Worm (Caenorhabditis elegans) whole organism, L4 larva: ENCODE results near the gene rsef-1.

Source experiments
- D1046.2 ChIP-seq: fragments of 200-800 bp; sonication (Bioruptor generic); IDR thresholded peaks from 2 replicates; pipeline ENCODE4 v1.3.6; 2022; ENCODE audit warnings: missing genetic modification characterization, missing compliant biosample characterization
- dpl-1 ChIP-seq: fragments of 150-350 bp; optimal IDR thresholded peaks from 2 replicates; lab custom pipeline; 2014; ENCODE audit warnings: missing biosample characterization, missing genetic modification reagents, missing genetic modification characterization
- gei-8 ChIP-seq: fragments of 200-800 bp; sonication (Bioruptor generic); optimal IDR thresholded peaks from 2 replicates; lab custom pipeline; 2018; ENCODE audit warnings: mild to moderate bottlenecking, missing genetic modification characterization, missing compliant biosample characterization
- mep-1 ChIP-seq: fragments of 150-350 bp; sonication (generic microtip); optimal IDR thresholded peaks from 3 replicates; lab custom pipeline; 2014; ENCODE audit warnings: missing biosample characterization, missing genetic modification characterization
- unc-62 ChIP-seq, 3 experiments: fragments of 150-350 bp in 1 of 3; sonication (generic microtip); optimal IDR thresholded peaks in 2 of 3; peaks in 1 of 3; 1 replicate in 1 of 3; 2 replicates in 2 of 3; lab custom pipeline; 2014 to 2017; ENCODE audit warnings: missing biosample characterization in 3 of 3, missing genetic modification characterization in 3 of 3, missing genetic modification reagents in 3 of 3, missing genotype in 1 of 3
- zag-1 ChIP-seq: fragments of 150-350 bp; optimal IDR thresholded peaks from 2 replicates; lab custom pipeline; 2014; ENCODE audit warnings: missing biosample characterization, missing genetic modification characterization

ce11 chrX:3022330-3023088, 36.7 kb downstream of the rsef-1 start:
- TF ChIP-seq unc-62 (GFP tag; optimal IDR thresholded peaks at IDR 0.05 in 1 of 2; lab: Kevin White, UChicago) = no peak
- no peak for TF ChIP-seq unc-62 (tag; optimal IDR thresholded peaks at IDR 0.05; lab: Kevin White, UChicago)
- TF ChIP-seq gei-8 (GFP tag; lab: Kevin White, UChicago) = no peak
- no peak for TF ChIP-seq dpl-1
- peak; percentile 30 for TF ChIP-seq mep-1 (tag; lab: Kevin White, UChicago)
- TF ChIP-seq zag-1 (tag; lab: Kevin White, UChicago) = no peak
- no peak for TF ChIP-seq D1046.2 (GFP tag; lab: Robert Waterston, UW)
